Worm (Caenorhabditis elegans) whole organism, young adult: ENCODE data around the gene snrp-200.
A peak's percentile ranks its signal among the peaks of the same experiment; 100 is the strongest.

ENCODE experiments used
- B0336.3 ChIP-seq: fragments of 200-800 bp; sonication (Bioruptor generic); IDR thresholded peaks from 2 replicates; pipeline ENCODE4 v1.3.6; 2022; ENCODE audit warnings: missing genetic modification characterization, missing compliant biosample characterization
- F37B4.10 ChIP-seq: fragments of 200-800 bp; sonication (Bioruptor generic); IDR thresholded peaks from 2 replicates; pipeline ENCODE4 v1.3.6; 2022; ENCODE audit warnings: missing genetic modification characterization, missing compliant biosample characterization
- athp-1 ChIP-seq: sonication (generic microtip); optimal IDR thresholded peaks from 2 replicates; lab custom pipeline; 2017; ENCODE audit warnings: mild to moderate bottlenecking, missing genetic modification characterization, missing compliant biosample characterization
- bed-2 ChIP-seq: fragments of 200-800 bp; sonication (Bioruptor generic); IDR thresholded peaks from 2 replicates; pipeline ENCODE4 v1.3.6; 2022; ENCODE audit warnings: missing genetic modification reagents, missing genetic modification characterization, missing compliant biosample characterization
- efl-1 ChIP-seq: fragments of 150-350 bp; optimal IDR thresholded peaks from 2 replicates; lab custom pipeline; 2014; ENCODE audit warnings: missing biosample characterization, missing genetic modification reagents, missing genetic modification characterization
- hmg-1.2 ChIP-seq: fragments of 200-800 bp; sonication (Bioruptor generic); IDR thresholded peaks from 2 replicates; pipeline ENCODE4 v1.3.6; 2022; ENCODE audit warnings: missing genetic modification reagents, missing genetic modification characterization, missing compliant biosample characterization
- lir-1 ChIP-seq: fragments of 200-800 bp; sonication (Bioruptor generic); conservative IDR thresholded peaks from 2 replicates; pipeline ENCODE4 v1.3.6; 2022; ENCODE audit warnings: missing genetic modification reagents, missing genetic modification characterization, missing compliant biosample characterization
- nhr-80 ChIP-seq: sonication (generic microtip); optimal IDR thresholded peaks from 2 replicates; lab custom pipeline; 2016; ENCODE audit warnings: missing genetic modification characterization, missing compliant biosample characterization
- snpc-3.4 ChIP-seq: sonication (generic microtip); optimal IDR thresholded peaks from 2 replicates; lab custom pipeline; 2017; ENCODE audit warnings: missing genetic modification characterization, mild to moderate bottlenecking, missing compliant biosample characterization, antibody characterized with exemption, moderate library complexity, missing genotype, missing genetic modification reagents
- snpc-4 ChIP-seq, 5 experiments: fragments of 150-350 bp in 1 of 5; sonication (generic microtip) in 4 of 5; optimal IDR thresholded peaks; 2 replicates each; lab custom pipeline; 2014 to 2018; ENCODE audit warnings: missing genetic modification characterization in 5 of 5, missing biosample characterization in 3 of 5, antibody characterized with exemption in 2 of 5, mild to moderate bottlenecking in 2 of 5, missing compliant biosample characterization in 2 of 5, missing genotype in 2 of 5, moderate library complexity in 2 of 5, missing genetic modification reagents in 1 of 5
- ztf-25 ChIP-seq: fragments of 200-800 bp; sonication (Bioruptor generic); IDR thresholded peaks from 2 replicates; pipeline ENCODE4 v1.3.6; 2022; ENCODE audit warnings: missing genetic modification reagents, missing genetic modification characterization, missing compliant biosample characterization

DNA sequence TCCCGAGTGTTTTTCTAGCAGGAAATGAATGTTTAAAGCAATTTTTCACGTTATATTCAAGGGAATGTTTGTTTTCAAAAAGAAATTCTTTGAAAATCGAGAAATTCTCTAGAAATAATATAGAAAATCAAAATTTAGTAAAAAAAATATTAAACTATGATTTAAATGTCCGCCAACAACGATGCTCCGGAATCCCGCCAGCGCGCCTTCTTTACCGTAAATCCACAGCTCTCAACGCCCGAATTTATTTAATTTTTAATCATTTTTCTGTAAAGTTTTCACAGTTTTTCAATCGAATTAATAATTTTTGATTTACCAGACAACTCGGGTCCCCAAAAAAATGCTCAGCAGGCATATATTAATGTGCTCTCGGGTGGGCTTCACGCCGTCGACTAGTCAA is 57.1 kb downstream of the snrp-200 start, which contains the start of the genes Y38E10A.33 and cox-10:
- TF ChIP-seq athp-1: no peak
- no peak for TF ChIP-seq snpc-4 (GFP tag; optimal IDR thresholded peaks at IDR 0.05; lab: Kevin White, UChicago)
- no peak for TF ChIP-seq snpc-4 (tag; optimal IDR thresholded peaks at IDR 0.05; lab: Kevin White, UChicago)
- TF ChIP-seq lir-1 (GFP tag; lab: Robert Waterston, UW): no peak
- TF ChIP-seq bed-2 (GFP tag; lab: Robert Waterston, UW): no peak
- TF ChIP-seq ztf-25 (GFP tag; lab: Robert Waterston, UW): no peak
- no peak for TF ChIP-seq snpc-3.4 (tag; lab: Kevin White, UChicago)
- TF ChIP-seq B0336.3: no peak
- TF ChIP-seq nhr-80 (tag; lab: Kevin White, UChicago): no peak
- no peak for TF ChIP-seq hmg-1.2 (GFP tag; lab: Robert Waterston, UW)
- TF ChIP-seq efl-1 (GFP tag; lab: Kevin White, UChicago): peak; percentile 54
- TF ChIP-seq F37B4.10 (GFP tag; lab: Robert Waterston, UW): no peak
